Fruit fly (Drosophila melanogaster) S2 (cell line): Measurements from ENCODE around the gene CG15141.

Experiments
- CG8478 ChIP-seq: fragments of >200 bp; optimal IDR thresholded peaks from 2 replicates; lab custom pipeline; 2018
- CTCF ChIP-seq, 2 experiments: fragments of >200 bp; optimal IDR thresholded peaks; 2 replicates each; lab custom pipeline; 2018

- no peak for TF ChIP-seq CTCF (optimal IDR thresholded peaks at IDR 0.05; lab: Kevin White, UChicago)
- no peak for TF ChIP-seq CG8478 (lab: Kevin White, UChicago)
Observed at dm6 chr2L:17379844-17380243, 30.6 kb upstream of the CG15141 start.
